Worm (Caenorhabditis elegans) whole organism, L4 larva: ENCODE measurements around the gene T08A11.1.

Experiments
- F10B5.3 ChIP-seq: sonication (generic microtip); optimal IDR thresholded peaks from 2 replicates; lab custom pipeline; 2016; ENCODE audit warnings: mild to moderate bottlenecking, missing genetic modification characterization, missing compliant biosample characterization
- F26F4.8 ChIP-seq: fragments of 200-800 bp; sonication (Bioruptor generic); conservative IDR thresholded peaks from 2 replicates; pipeline ENCODE4 v1.3.6; 2022; ENCODE audit warnings: missing genetic modification characterization, missing compliant biosample characterization
- F37D6.2 ChIP-seq: sonication (generic microtip); optimal IDR thresholded peaks from 2 replicates; lab custom pipeline; 2016; ENCODE audit warnings: mild to moderate bottlenecking, missing genetic modification characterization, missing compliant biosample characterization
- F49E8.2 ChIP-seq: sonication (generic microtip); optimal IDR thresholded peaks from 2 replicates; lab custom pipeline; 2016; ENCODE audit warnings: missing compliant biosample characterization, mild to moderate bottlenecking, missing genetic modification characterization, borderline replicate concordance
- Y5F2A.4 ChIP-seq: fragments of 200-800 bp; sonication (Bioruptor generic); optimal IDR thresholded peaks from 2 replicates; lab custom pipeline; 2018; ENCODE audit warnings: mild to moderate bottlenecking, missing genetic modification characterization, missing compliant biosample characterization
- aha-1 ChIP-seq: fragments of 150-350 bp; peaks from one replicate; lab custom pipeline; 2014; ENCODE audit warnings: missing biosample characterization, missing genetic modification characterization
- ama-1 ChIP-seq: fragments of 150-350 bp; optimal IDR thresholded peaks from 2 replicates; lab custom pipeline; 2014; ENCODE audit warnings: inconsistent platforms, mixed read lengths
- attf-4 ChIP-seq: sonication (generic microtip); optimal IDR thresholded peaks from 3 replicates; lab custom pipeline; 2017; ENCODE audit warnings: missing biosample characterization, missing genetic modification characterization
- ceh-62 ChIP-seq: sonication (generic microtip); optimal IDR thresholded peaks from 2 replicates; lab custom pipeline; 2017; ENCODE audit warnings: missing biosample characterization, missing genetic modification characterization
- cey-2 ChIP-seq: sonication (generic microtip); optimal IDR thresholded peaks from 3 replicates; lab custom pipeline; 2017; ENCODE audit warnings: missing genetic modification characterization, mild to moderate bottlenecking, missing compliant biosample characterization, antibody characterized with exemption, borderline replicate concordance; ENCODE audit not compliant: insufficient read depth
- daf-12 ChIP-seq: fragments of 150-350 bp; optimal IDR thresholded peaks from 2 replicates; lab custom pipeline; 2014; ENCODE audit warnings: missing biosample characterization, missing genetic modification reagents, missing genetic modification characterization
- daf-8 ChIP-seq: fragments of 200-800 bp; sonication (Bioruptor generic); IDR thresholded peaks from 2 replicates; pipeline ENCODE4 v1.3.6; 2022; ENCODE audit warnings: missing genetic modification characterization, missing compliant biosample characterization
- duxl-1 ChIP-seq: sonication (generic microtip); optimal IDR thresholded peaks from 2 replicates; lab custom pipeline; 2016; ENCODE audit warnings: mild to moderate bottlenecking, missing genetic modification characterization, moderate library complexity, missing compliant biosample characterization; ENCODE audit not compliant: poor library complexity
- dve-1 ChIP-seq: sonication (generic microtip); optimal IDR thresholded peaks from 2 replicates; lab custom pipeline; 2017; ENCODE audit warnings: antibody characterized with exemption, mild to moderate bottlenecking, missing genetic modification characterization, missing compliant biosample characterization; ENCODE audit not compliant: insufficient read depth
- egl-27 ChIP-seq: sonication (generic microtip); optimal IDR thresholded peaks from 3 replicates; lab custom pipeline; 2017; ENCODE audit warnings: missing biosample characterization, missing genetic modification reagents, missing genetic modification characterization
- egl-43 ChIP-seq: fragments of 200-800 bp; sonication (Bioruptor generic); IDR thresholded peaks from 2 replicates; pipeline ENCODE4 v1.3.6; 2022; ENCODE audit warnings: missing genetic modification reagents, missing genetic modification characterization, missing compliant biosample characterization
- fos-1 ChIP-seq: fragments of 150-350 bp; optimal IDR thresholded peaks from 2 replicates; lab custom pipeline; 2014; ENCODE audit warnings: missing biosample characterization, missing genetic modification characterization
- hlh-11 ChIP-seq: fragments of 200-800 bp; sonication (Bioruptor generic); optimal IDR thresholded peaks from 2 replicates; lab custom pipeline; 2018; ENCODE audit warnings: mild to moderate bottlenecking, missing genetic modification characterization, missing compliant biosample characterization
- lim-7 ChIP-seq: fragments of 200-800 bp; sonication (Bioruptor generic); IDR thresholded peaks from 2 replicates; pipeline ENCODE4 v1.3.6; 2022; ENCODE audit warnings: missing genetic modification characterization, missing compliant biosample characterization
- lin-13 ChIP-seq: fragments of 150-350 bp; optimal IDR thresholded peaks from 2 replicates; lab custom pipeline; 2014; ENCODE audit warnings: missing biosample characterization, missing genetic modification reagents, missing genetic modification characterization
- lin-29 ChIP-seq: fragments of 200-800 bp; sonication (Bioruptor generic); IDR thresholded peaks from 2 replicates; pipeline ENCODE4 v1.3.6; 2022; ENCODE audit warnings: missing genetic modification reagents, missing genetic modification characterization, missing compliant biosample characterization
- lin-39 ChIP-seq: fragments of 150-350 bp; optimal IDR thresholded peaks from 2 replicates; lab custom pipeline; 2014; ENCODE audit warnings: missing biosample characterization, missing genetic modification reagents, missing genetic modification characterization
- madf-9 ChIP-seq: fragments of 200-800 bp; sonication (Bioruptor generic); conservative IDR thresholded peaks from 2 replicates; pipeline ENCODE4 v1.3.6; 2022; ENCODE audit warnings: missing genetic modification reagents, missing genetic modification characterization, missing compliant biosample characterization
- mdt-29 ChIP-seq: fragments of 200-800 bp; sonication (Bioruptor generic); IDR thresholded peaks from 2 replicates; pipeline ENCODE4 v1.3.6; 2022; ENCODE audit warnings: missing genetic modification reagents, missing genetic modification characterization, missing compliant biosample characterization
- mep-1 ChIP-seq: fragments of 150-350 bp; sonication (generic microtip); optimal IDR thresholded peaks from 3 replicates; lab custom pipeline; 2014; ENCODE audit warnings: missing biosample characterization, missing genetic modification characterization
- mes-2 ChIP-seq: sonication (generic microtip); optimal IDR thresholded peaks from 2 replicates; lab custom pipeline; 2016; ENCODE audit warnings: missing genotype, mild to moderate bottlenecking, missing genetic modification characterization, missing compliant biosample characterization; ENCODE audit not compliant: poor library complexity, severe bottlenecking
- nhr-111 ChIP-seq: fragments of 200-800 bp; sonication (Bioruptor generic); optimal IDR thresholded peaks from 2 replicates; lab custom pipeline; 2018; ENCODE audit warnings: mild to moderate bottlenecking, missing genetic modification characterization, missing compliant biosample characterization
- nhr-42 ChIP-seq: fragments of 200-800 bp; sonication (Bioruptor generic); IDR thresholded peaks from 2 replicates; pipeline ENCODE4 v1.3.6; 2022; ENCODE audit warnings: missing genetic modification characterization, missing compliant biosample characterization
- php-3 ChIP-seq: fragments of 200-800 bp; sonication (Bioruptor generic); IDR thresholded peaks from 2 replicates; pipeline ENCODE4 v1.3.6; 2022; ENCODE audit warnings: missing genetic modification reagents, missing genetic modification characterization, missing compliant biosample characterization
- rbr-2 ChIP-seq: sonication (generic microtip); optimal IDR thresholded peaks from 2 replicates; lab custom pipeline; 2016; ENCODE audit warnings: missing genotype, missing genetic modification characterization, missing compliant biosample characterization
- sdz-12 ChIP-seq: fragments of 200-800 bp; sonication (Bioruptor generic); optimal IDR thresholded peaks from 2 replicates; lab custom pipeline; 2018; ENCODE audit warnings: mild to moderate bottlenecking, missing genetic modification characterization, missing compliant biosample characterization
- set-16 ChIP-seq: fragments of 200-800 bp; sonication (Bioruptor generic); IDR thresholded peaks from 2 replicates; pipeline ENCODE4 v1.3.6; 2022; ENCODE audit warnings: missing genetic modification reagents, missing genetic modification characterization, missing compliant biosample characterization
- skn-1 ChIP-seq: fragments of 150-350 bp; optimal IDR thresholded peaks from 2 replicates; lab custom pipeline; 2014; ENCODE audit warnings: missing biosample characterization, missing genetic modification characterization
- spr-1 ChIP-seq: sonication (generic microtip); optimal IDR thresholded peaks from 2 replicates; lab custom pipeline; 2016; ENCODE audit warnings: mild to moderate bottlenecking, missing genetic modification characterization, missing compliant biosample characterization
- tag-97 ChIP-seq: fragments of 200-800 bp; sonication (Bioruptor generic); IDR thresholded peaks from 2 replicates; pipeline ENCODE4 v1.3.6; 2022; ENCODE audit warnings: missing genetic modification characterization, missing compliant biosample characterization
- unc-130 ChIP-seq: sonication (generic microtip); optimal IDR thresholded peaks from 2 replicates; lab custom pipeline; 2016; ENCODE audit warnings: missing genetic modification reagents, missing genetic modification characterization, missing compliant biosample characterization
- unc-62 ChIP-seq, 3 experiments: fragments of 150-350 bp in 1 of 3; sonication (generic microtip); optimal IDR thresholded peaks in 2 of 3; peaks in 1 of 3; 1 replicate in 1 of 3; 2 replicates in 2 of 3; lab custom pipeline; 2014 to 2017; ENCODE audit warnings: missing biosample characterization in 3 of 3, missing genetic modification characterization in 3 of 3, missing genetic modification reagents in 3 of 3, missing genotype in 1 of 3
- zag-1 ChIP-seq: fragments of 150-350 bp; optimal IDR thresholded peaks from 2 replicates; lab custom pipeline; 2014; ENCODE audit warnings: missing biosample characterization, missing genetic modification characterization
- zip-2 ChIP-seq: fragments of 150-350 bp; optimal IDR thresholded peaks from 2 replicates; lab custom pipeline; 2014; ENCODE audit warnings: missing biosample characterization, missing genetic modification characterization
- ztf-7 ChIP-seq: fragments of 150-350 bp; optimal IDR thresholded peaks from 2 replicates; lab custom pipeline; 2014; ENCODE audit warnings: missing biosample characterization, missing genetic modification characterization

The T08A11.1 gene

ce11 chrIII:4280215-4281173 is 17.5 kb upstream of the T08A11.1 start, which contains the start of gene sup-26 (continued):
- TF ChIP-seq dve-1 (tag; lab: Kevin White, UChicago): peak; percentile 5
- no peak for TF ChIP-seq duxl-1 (tag; lab: Kevin White, UChicago)
- TF ChIP-seq nhr-42 (GFP tag; lab: Robert Waterston, UW): no peak
- TF ChIP-seq F49E8.2 (tag; lab: Kevin White, UChicago): no peak
- peak; percentile 20 for TF ChIP-seq sdz-12 (GFP tag; lab: Kevin White, UChicago)
- no peak for TF ChIP-seq mdt-29 (GFP tag; lab: Robert Waterston, UW)
- TF ChIP-seq fos-1 (tag; lab: Kevin White, UChicago): no peak
- TF ChIP-seq php-3 (GFP tag; lab: Robert Waterston, UW): no peak
- no peak for TF ChIP-seq ceh-62
- TF ChIP-seq mep-1 (tag; lab: Kevin White, UChicago): no peak
- TF ChIP-seq tag-97 (GFP tag; lab: Robert Waterston, UW): no peak
- peak; percentile 87 for TF ChIP-seq set-16 (GFP tag; lab: Robert Waterston, UW)
- TF ChIP-seq F26F4.8 (GFP tag; lab: Robert Waterston, UW): no peak
- no peak for TF ChIP-seq cey-2 (tag; lab: Kevin White, UChicago)
- no peak for TF ChIP-seq mes-2 (tag; lab: Kevin White, UChicago)
- TF ChIP-seq daf-12 (tag; lab: Kevin White, UChicago): no peak
- TF ChIP-seq hlh-11 (tag; lab: Kevin White, UChicago): peak; percentile 41
- no peak for TF ChIP-seq lin-13 (GFP tag; lab: Kevin White, UChicago)
- no peak for TF ChIP-seq zip-2
- TF ChIP-seq F10B5.3: peak; percentile 29
- TF ChIP-seq F37D6.2 (tag; lab: Kevin White, UChicago): no peak
- TF ChIP-seq madf-9: no peak
- no peak for TF ChIP-seq ama-1 (lab: Kevin White, UChicago)
- TF ChIP-seq lim-7: no peak
- TF ChIP-seq egl-27 (tag; lab: Kevin White, UChicago): no peak
- TF ChIP-seq rbr-2 (tag; lab: Kevin White, UChicago): peak; percentile 32
- TF ChIP-seq lin-39 (tag; lab: Kevin White, UChicago): no peak
- no peak for TF ChIP-seq zag-1 (tag; lab: Kevin White, UChicago)
- peak; percentile 90 for TF ChIP-seq aha-1 (tag; lab: Kevin White, UChicago)

- TF ChIP-seq egl-43 (GFP tag; lab: Robert Waterston, UW): peak; percentile 16; the same call in 1 of the 2 replicates
- peak in 1 of 2 experiments; percentile 47 for TF ChIP-seq unc-62 (GFP tag; optimal IDR thresholded peaks at IDR 0.05 in 1 of 2; lab: Kevin White, UChicago)
- no peak for TF ChIP-seq unc-62 (tag; optimal IDR thresholded peaks at IDR 0.05; lab: Kevin White, UChicago)
- no peak for TF ChIP-seq nhr-111 (GFP tag; lab: Kevin White, UChicago)
- no peak for TF ChIP-seq attf-4 (tag; lab: Kevin White, UChicago)
- no peak for TF ChIP-seq skn-1 (tag; lab: Kevin White, UChicago)
- no peak for TF ChIP-seq lin-29 (GFP tag; lab: Robert Waterston, UW)
- TF ChIP-seq tag-97 (GFP tag; lab: Robert Waterston, UW): no peak
- no peak for TF ChIP-seq Y5F2A.4
- TF ChIP-seq daf-8: no peak
- no peak for TF ChIP-seq ztf-7 (tag; lab: Kevin White, UChicago)
- TF ChIP-seq unc-130 (GFP tag; lab: Kevin White, UChicago): no peak
- TF ChIP-seq spr-1 (tag; lab: Kevin White, UChicago): no peak
Measured at ce11 chrIII:4278203-4278602, 15.3 kb upstream of the T08A11.1 start.
